Fruit fly (Drosophila melanogaster): ENCODE data around the gene CG3306.

Gene CG3306

DNA sequence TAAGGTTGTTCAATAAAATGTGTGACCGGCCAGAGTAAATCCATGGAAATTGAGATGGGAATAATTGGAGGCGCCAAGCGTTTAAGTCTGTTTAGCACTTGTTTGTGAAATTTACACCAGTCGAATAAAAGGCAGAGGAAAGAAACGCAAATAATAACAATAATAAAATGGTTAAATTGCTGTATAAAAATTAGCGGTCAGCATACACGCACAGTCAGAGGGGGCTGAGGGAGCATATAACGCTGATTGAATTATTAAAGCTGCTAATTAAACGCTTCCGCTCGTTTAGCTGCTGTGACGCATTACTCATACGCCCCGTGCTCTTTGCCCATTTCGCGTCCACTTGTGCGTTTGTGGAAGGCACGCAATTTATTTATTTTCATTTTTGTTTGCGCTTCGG, 33.6 kb upstream of the CG3306 start:
- TF ChIP-seq CG7101 (tag; optimal IDR thresholded peaks at IDR 0.05) = no peak
- no peak for TF ChIP-seq Hr96 (GFP tag; optimal IDR thresholded peaks at IDR 0.05)
- no peak for TF ChIP-seq CG12768 (GFP tag; optimal IDR thresholded peaks at IDR 0.05)

DNA sequence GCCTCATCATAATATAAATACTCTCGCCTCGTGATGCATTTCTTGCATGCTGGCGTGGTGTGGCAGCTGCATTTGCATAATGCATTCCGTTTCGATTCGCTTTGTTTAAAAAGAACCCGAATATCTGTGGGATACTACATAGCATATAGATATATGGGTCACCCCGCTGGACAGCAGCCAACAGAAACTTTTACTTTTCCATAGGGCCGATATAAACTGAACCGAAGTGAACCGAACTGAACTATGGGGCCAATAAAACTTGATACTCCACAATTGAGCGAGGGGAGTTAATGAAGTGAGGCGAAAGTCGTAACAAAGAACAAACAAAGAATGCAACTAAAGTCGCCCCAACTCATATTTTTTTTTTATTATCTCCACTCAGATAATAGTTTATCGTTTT, 32.1 kb upstream of the CG3306 start:
- TF ChIP-seq CG11617 (GFP tag; optimal IDR thresholded peaks at IDR 0.05) = no peak

DNA sequence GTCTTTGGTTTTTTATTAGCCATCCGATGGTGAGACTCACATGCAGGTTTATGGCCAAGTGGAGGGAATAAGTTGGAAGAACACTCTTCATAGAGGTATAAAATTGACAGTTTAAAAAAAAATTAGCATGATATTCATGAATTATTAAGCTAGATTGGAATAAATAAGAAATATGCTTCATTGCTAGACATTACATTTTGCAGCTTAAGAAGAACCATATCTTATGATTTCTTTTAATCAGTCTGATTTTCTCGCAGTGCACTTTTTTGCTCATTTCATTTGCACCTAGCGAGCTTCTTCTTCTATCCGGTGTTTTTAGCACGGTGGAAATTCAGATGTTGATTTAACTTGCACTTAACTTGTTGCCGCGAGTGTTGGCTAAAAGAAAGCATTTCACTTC, 31.5 kb upstream of the CG3306 start:
- TF ChIP-seq CG5204 (GFP tag; optimal IDR thresholded peaks at IDR 0.05) (no peak), CG7045 (GFP tag; optimal IDR thresholded peaks at IDR 0.05) (no peak), tj (GFP tag; optimal IDR thresholded peaks at IDR 0.05) (no peak), ovo (GFP tag; optimal IDR thresholded peaks at IDR 0.05) (no peak)

DNA sequence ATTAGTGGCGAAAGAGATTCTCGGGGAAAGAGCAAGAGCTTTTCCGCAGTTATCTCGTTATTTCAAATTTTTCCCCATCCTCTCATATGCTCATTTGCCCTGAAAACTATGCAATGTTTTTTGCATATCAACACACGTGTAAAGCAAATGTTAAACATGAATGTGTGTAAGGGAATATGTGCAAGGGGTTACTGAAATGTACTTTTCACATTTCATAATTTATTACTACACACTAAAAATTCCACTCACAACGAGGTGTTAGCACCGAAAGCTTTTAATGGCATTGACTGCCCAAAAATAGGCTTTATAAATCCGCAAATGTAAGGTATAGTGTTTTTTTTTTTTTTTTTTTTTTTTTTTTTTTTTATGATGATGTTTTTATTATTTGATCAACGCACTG, 29.7 kb upstream of the CG3306 start:
- TF ChIP-seq CG14711 (tag; optimal IDR thresholded peaks at IDR 0.05) = no peak
- no peak for TF ChIP-seq Hr96 (GFP tag; optimal IDR thresholded peaks at IDR 0.05)
- TF ChIP-seq CG11617 (GFP tag; optimal IDR thresholded peaks at IDR 0.05) = no peak

DNA sequence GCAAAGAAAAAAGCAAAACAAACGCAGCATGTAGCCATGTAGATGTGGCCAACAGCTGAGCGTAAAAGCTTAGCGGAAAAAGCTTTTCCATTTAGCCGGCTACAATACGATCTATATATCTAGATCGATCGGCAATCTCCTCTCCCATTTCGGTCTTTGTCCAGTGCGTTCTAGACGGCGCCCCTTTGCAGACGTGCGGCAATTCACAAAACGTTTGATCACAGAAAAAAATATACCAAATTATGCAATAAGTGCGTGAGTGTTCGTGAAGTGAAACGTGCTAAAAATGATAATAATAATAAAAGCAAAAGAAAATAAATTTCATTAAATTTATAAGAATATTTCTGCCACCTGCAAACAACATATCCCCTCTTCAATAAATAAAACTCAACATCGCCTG, 17.9 kb upstream of the CG3306 start:
- TF ChIP-seq Mnt (GFP tag; optimal IDR thresholded peaks at IDR 0.05) (no peak), Hr96 (GFP tag; optimal IDR thresholded peaks at IDR 0.05) (no peak), CG33017 (tag; optimal IDR thresholded peaks at IDR 0.05) (no peak), bab1 (GFP tag; optimal IDR thresholded peaks at IDR 0.05) (no peak), CG11617 (GFP tag; optimal IDR thresholded peaks at IDR 0.05) (no peak), CG5204 (GFP tag; optimal IDR thresholded peaks at IDR 0.05) (no peak), kay (GFP tag; ENCODE audit: borderline replicate concordance) (no peak)

DNA sequence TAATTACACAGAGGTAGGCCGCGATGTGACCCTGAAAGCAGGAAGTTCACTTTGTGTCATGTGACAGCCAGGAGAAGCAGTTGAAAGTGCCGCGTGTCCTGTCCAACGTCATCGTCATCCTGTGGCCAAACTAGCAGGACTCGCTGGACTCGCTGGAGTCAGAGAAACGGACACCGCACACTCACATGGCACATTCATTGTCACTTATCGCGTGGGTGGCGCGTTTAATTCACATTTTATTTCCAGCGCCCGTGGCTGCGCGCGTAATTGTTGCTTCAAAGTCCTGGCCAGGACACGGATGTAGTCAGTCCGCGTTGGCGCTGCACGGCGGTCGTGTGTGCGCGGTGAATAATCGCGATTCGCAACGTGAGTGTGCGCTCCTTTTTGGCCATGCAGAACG, 3.9 kb upstream of the CG3306 start, which contains the start of gene Tmc:
Tmc (plus strand) TSS at position 301 of the 400 bp plus-strand sequence.
- TF ChIP-seq Crg-1 (GFP tag; optimal IDR thresholded peaks at IDR 0.05) = no peak
- TF ChIP-seq CG7101 (tag; optimal IDR thresholded peaks at IDR 0.05) = no peak

DNA sequence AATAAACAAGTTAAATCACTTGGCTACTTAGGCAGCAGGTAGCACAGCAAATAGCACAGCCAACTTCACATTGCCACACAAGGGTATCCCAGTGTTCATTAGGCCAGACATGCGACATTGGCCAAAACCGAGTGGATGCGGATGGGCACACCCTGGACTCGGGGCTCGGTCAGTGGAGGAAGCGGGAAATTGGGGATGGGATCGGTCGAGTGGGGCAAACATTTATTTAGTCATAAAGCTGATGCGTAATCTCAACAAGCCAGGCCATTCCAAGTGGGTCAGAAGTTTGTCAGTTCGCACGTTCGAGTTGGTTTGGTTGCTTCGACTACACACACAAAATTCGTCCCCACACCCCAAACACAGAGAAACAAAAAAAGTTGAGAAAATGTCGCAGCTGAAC, 2.6 kb upstream of the CG3306 start, which contains the start of gene CG3222:
CG3222 (plus strand) TSS at position 301 of the 400 bp plus-strand sequence.
- TF ChIP-seq CG14711 (tag; optimal IDR thresholded peaks at IDR 0.05) = no peak
- no peak for TF ChIP-seq cnc (optimal IDR thresholded peaks at IDR 0.05)
- TF ChIP-seq CG12768 (GFP tag; optimal IDR thresholded peaks at IDR 0.05) = no peak

DNA sequence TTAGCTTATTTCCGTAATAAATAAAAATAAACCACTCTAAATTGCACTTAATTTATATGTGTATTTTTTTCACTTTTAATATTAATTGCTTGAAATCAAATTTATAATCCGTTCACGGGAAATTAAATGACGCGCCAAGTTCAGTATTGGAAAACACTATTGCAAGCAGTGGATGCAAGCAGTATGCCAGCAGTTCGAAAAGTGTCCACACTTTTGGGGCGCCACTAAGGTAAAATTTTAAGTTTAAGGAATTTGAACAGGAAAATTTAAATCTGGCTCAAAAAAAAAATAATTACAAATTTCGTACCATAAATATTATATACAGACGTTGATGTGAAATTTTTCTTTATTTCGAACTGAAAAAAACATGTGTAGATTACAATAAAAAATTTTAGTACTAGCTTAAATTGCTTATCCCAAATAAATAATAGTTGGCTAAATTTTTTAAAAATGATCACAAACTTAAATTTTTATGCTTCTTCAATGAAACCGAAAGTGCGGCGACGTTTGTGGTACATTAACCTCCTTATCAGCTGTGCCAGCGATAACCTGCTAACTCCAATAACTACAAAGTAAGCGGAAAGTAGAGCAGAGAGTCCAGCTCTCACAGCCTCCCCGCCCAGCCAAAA, 12.8 kb downstream of the CG3306 start:
- TF ChIP-seq pad (GFP tag; optimal IDR thresholded peaks at IDR 0.05) (peak; percentile 35), bab1 (GFP tag; optimal IDR thresholded peaks at IDR 0.05) (peak; percentile 15), ovo (GFP tag; optimal IDR thresholded peaks at IDR 0.05) (no peak), CG7101 (tag; optimal IDR thresholded peaks at IDR 0.05) (peak; percentile 28), CG14711 (tag; optimal IDR thresholded peaks at IDR 0.05) (no peak), CG5204 (GFP tag; optimal IDR thresholded peaks at IDR 0.05) (no peak), Crg-1 (GFP tag; optimal IDR thresholded peaks at IDR 0.05) (no peak), toe (GFP tag; optimal IDR thresholded peaks at IDR 0.05) (peak; percentile 35)

DNA sequence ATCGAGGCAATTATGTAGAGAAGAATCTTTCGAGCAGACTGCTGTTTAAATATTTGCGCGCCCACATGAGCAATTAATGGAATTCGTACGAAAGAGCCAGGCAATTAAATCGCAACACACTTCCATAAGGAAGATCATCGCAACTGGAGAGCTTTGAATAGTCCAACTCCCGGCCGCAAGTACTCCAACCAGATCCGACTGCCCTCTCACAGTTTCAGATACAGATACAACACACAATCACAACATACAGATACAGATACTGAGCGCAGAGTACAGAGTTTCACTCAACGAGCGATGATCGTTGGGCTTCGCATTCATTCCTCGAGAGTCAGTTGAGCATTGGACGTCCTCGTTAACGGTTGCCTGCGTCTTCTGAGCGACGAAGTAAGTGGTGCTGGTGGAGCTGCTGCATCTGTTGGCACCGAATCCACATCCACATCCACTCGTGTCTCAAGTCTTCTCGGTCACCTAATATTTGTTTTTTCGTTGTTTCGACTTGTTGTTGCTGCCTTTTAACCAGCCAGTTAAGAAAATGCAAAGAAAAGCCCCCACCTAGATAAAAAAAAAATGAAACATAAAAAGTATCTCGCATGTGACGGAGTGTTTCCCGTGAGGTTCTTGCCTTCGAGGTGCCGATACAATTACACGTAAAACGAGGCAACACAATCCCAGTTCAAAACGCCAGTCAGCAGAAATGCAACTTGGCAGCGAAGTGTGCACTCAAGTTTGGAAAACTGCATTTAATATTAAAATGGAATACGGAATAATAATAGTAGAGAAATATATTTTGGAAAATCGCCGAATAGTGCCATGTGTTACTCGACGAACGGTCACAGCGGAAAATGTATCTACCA, 13.5 kb downstream of the CG3306 start, which contains the start of gene LanB2:
LanB2 (plus strand) TSS at position 326 of the 854 bp plus-strand sequence.
- TF ChIP-seq pad (GFP tag; optimal IDR thresholded peaks at IDR 0.05) (no peak), CG7101 (tag; optimal IDR thresholded peaks at IDR 0.05) (no peak), tj (GFP tag; optimal IDR thresholded peaks at IDR 0.05) (peak; percentile 91), kay (GFP tag; ENCODE audit: borderline replicate concordance) (no peak), cic (GFP tag; optimal IDR thresholded peaks at IDR 0.05) (no peak), ovo (GFP tag; optimal IDR thresholded peaks at IDR 0.05) (no peak), CG11617 (GFP tag; optimal IDR thresholded peaks at IDR 0.05) (no peak)

Data from whole organism, adult.